Fruit fly (Drosophila melanogaster) whole organism, embryonic: Measurements from ENCODE around the gene MED14.
A peak's percentile ranks its signal among the peaks of the same experiment; 100 is the strongest.

Experiments
- ATbp ChIP-seq: fragments of 200-800 bp; sonication (Bioruptor generic); optimal IDR thresholded peaks from 2 replicates; lab custom pipeline; 2017; ENCODE audit warnings: missing biosample characterization, mild to moderate bottlenecking, missing genetic modification characterization, missing genetic modification reagents
- Adf1 ChIP-seq: fragments of 200-800 bp; sonication (Bioruptor generic); IDR thresholded peaks from 2 replicates; pipeline ENCODE4 v1.3.6; 2022; ENCODE audit warnings: missing biosample characterization, missing genetic modification characterization
- Awh ChIP-seq: fragments of 200-800 bp; sonication (Bioruptor generic); IDR thresholded peaks from 2 replicates; pipeline ENCODE4, ENCODE4 v1.3.6; 2022; ENCODE audit warnings: missing biosample characterization, missing genetic modification characterization
- B-H2 ChIP-seq: fragments of 200-800 bp; sonication (Bioruptor generic); optimal IDR thresholded peaks from 2 replicates; lab custom pipeline; 2018; ENCODE audit warnings: missing biosample characterization, mild to moderate bottlenecking, missing genetic modification characterization
- Bdp1 ChIP-seq: fragments of 200-800 bp; sonication (Bioruptor generic); optimal IDR thresholded peaks from 3 replicates; lab custom pipeline; 2016; ENCODE audit warnings: missing biosample characterization, missing genetic modification characterization
- CG10209 ChIP-seq: fragments of 200-800 bp; sonication (Bioruptor generic); optimal IDR thresholded peaks from 3 replicates; lab custom pipeline; 2017; ENCODE audit warnings: missing biosample characterization, mild to moderate bottlenecking, missing genetic modification characterization, missing genetic modification reagents
- CG10979 ChIP-seq: fragments of 200-800 bp; sonication (Bioruptor generic); optimal IDR thresholded peaks from 2 replicates; lab custom pipeline; 2018; ENCODE audit warnings: missing biosample characterization, mild to moderate bottlenecking, missing genetic modification characterization, moderate library complexity
- CG1233 ChIP-seq: fragments of 200-800 bp; sonication (Bioruptor generic); optimal IDR thresholded peaks from 4 replicates; lab custom pipeline; 2018; ENCODE audit warnings: missing biosample characterization, mild to moderate bottlenecking, missing genetic modification characterization
- CG12942 ChIP-seq: fragments of 200-800 bp; sonication (Bioruptor generic); optimal IDR thresholded peaks from 3 replicates; lab custom pipeline; 2016; ENCODE audit warnings: missing biosample characterization, missing genetic modification characterization
- CG16815 ChIP-seq: fragments of 200-800 bp; sonication (Bioruptor generic); optimal IDR thresholded peaks from 3 replicates; lab custom pipeline; 2017; ENCODE audit warnings: missing biosample characterization, mild to moderate bottlenecking, missing genetic modification characterization
- CG17568 ChIP-seq: fragments of 200-800 bp; sonication (Bioruptor generic); optimal IDR thresholded peaks from 2 replicates; lab custom pipeline; 2018; ENCODE audit warnings: missing biosample characterization, mild to moderate bottlenecking, missing genetic modification characterization, moderate library complexity
- CG18619 ChIP-seq: fragments of 200-800 bp; sonication (Bioruptor generic); optimal IDR thresholded peaks from 3 replicates; lab custom pipeline; 2017; ENCODE audit warnings: missing biosample characterization, mild to moderate bottlenecking, missing genetic modification characterization
- CG2120 ChIP-seq: fragments of 200-800 bp; sonication (Bioruptor generic); optimal IDR thresholded peaks from 3 replicates; lab custom pipeline; 2016; ENCODE audit warnings: missing biosample characterization, missing genetic modification characterization
- CG2199 ChIP-seq: fragments of 200-800 bp; sonication (Bioruptor generic); IDR thresholded peaks from 3 replicates; pipeline ENCODE4 v1.3.6; 2022; ENCODE audit warnings: missing biosample characterization, missing genetic modification characterization
- CG32767 ChIP-seq: fragments of 200-800 bp; sonication (Bioruptor generic); IDR thresholded peaks from 2 replicates; pipeline ENCODE4 v1.3.6; 2022; ENCODE audit warnings: missing biosample characterization, missing genetic modification characterization
- CG3281 ChIP-seq: fragments of 200-800 bp; sonication (Bioruptor generic); optimal IDR thresholded peaks from 3 replicates; lab custom pipeline; 2017; ENCODE audit warnings: missing biosample characterization, mild to moderate bottlenecking, missing genetic modification characterization
- CG3726 ChIP-seq: fragments of 200-800 bp; sonication (Bioruptor generic); IDR thresholded peaks from 3 replicates; pipeline ENCODE4, ENCODE4 v1.3.6; 2022; ENCODE audit warnings: missing biosample characterization, missing genetic modification characterization
- CG4404 ChIP-seq: fragments of 200-800 bp; sonication (Bioruptor generic); IDR thresholded peaks from 2 replicates; pipeline ENCODE4 v1.3.6; 2022; ENCODE audit warnings: missing biosample characterization, missing genetic modification characterization
- CG4707 ChIP-seq: fragments of 200-800 bp; sonication (Bioruptor generic); optimal IDR thresholded peaks from 2 replicates; lab custom pipeline; 2018; ENCODE audit warnings: missing biosample characterization, mild to moderate bottlenecking, missing genetic modification characterization, moderate library complexity
- CG5180 ChIP-seq: fragments of 200-800 bp; sonication (Bioruptor generic); optimal IDR thresholded peaks from 3 replicates; lab custom pipeline; 2017; ENCODE audit warnings: missing biosample characterization, missing genetic modification characterization, mild to moderate bottlenecking, moderate library complexity, missing genetic modification reagents
- CG6272 ChIP-seq: fragments of 200-800 bp; sonication (Bioruptor generic); IDR thresholded peaks from 2 replicates; pipeline ENCODE4 v1.3.6; 2022; ENCODE audit warnings: missing biosample characterization, missing genetic modification characterization
- CG7928 ChIP-seq: fragments of 200-800 bp; sonication (Bioruptor generic); optimal IDR thresholded peaks from 2 replicates; lab custom pipeline; 2017; ENCODE audit warnings: missing biosample characterization, mild to moderate bottlenecking, missing genetic modification characterization
- CG8290 ChIP-seq, 3 experiments: fragments of 200-800 bp; sonication (Bioruptor generic); optimal IDR thresholded peaks; 2 replicates each; lab custom pipeline; 2016 to 2019; ENCODE audit warnings: missing biosample characterization in 3 of 3, missing genetic modification characterization in 3 of 3, mild to moderate bottlenecking in 2 of 3, moderate library complexity in 1 of 3
- CG8944 ChIP-seq: fragments of 200-800 bp; sonication (Bioruptor generic); optimal IDR thresholded peaks from 3 replicates; lab custom pipeline; 2016; ENCODE audit warnings: missing biosample characterization, missing genetic modification characterization
- CG9609 ChIP-seq: fragments of 200-800 bp; sonication (Bioruptor generic); optimal IDR thresholded peaks from 3 replicates; lab custom pipeline; 2016; ENCODE audit warnings: missing biosample characterization, missing genetic modification characterization
- Dll ChIP-seq: fragments of 200-800 bp; sonication (Bioruptor generic); IDR thresholded peaks from 4 replicates; pipeline ENCODE4 v1.3.6; 2022; ENCODE audit warnings: missing biosample characterization, missing genetic modification characterization; ENCODE audit not compliant: partially characterized antibody
- Doc3 ChIP-seq: fragments of 200-800 bp; sonication (Bioruptor generic); IDR thresholded peaks from 3 replicates; pipeline ENCODE4 v1.3.6; 2022; ENCODE audit warnings: missing biosample characterization, missing genetic modification characterization; ENCODE audit not compliant: partially characterized antibody
- Drgx ChIP-seq: fragments of 200-800 bp; sonication (Bioruptor generic); IDR thresholded peaks from 2 replicates; pipeline ENCODE4 v1.3.6; 2022; ENCODE audit warnings: missing biosample characterization, missing genetic modification characterization
- HmgZ ChIP-seq: fragments of 200-800 bp; sonication (Bioruptor generic); optimal IDR thresholded peaks from 2 replicates; lab custom pipeline; 2018; ENCODE audit warnings: missing biosample characterization, mild to moderate bottlenecking, missing genetic modification characterization
- Lpt ChIP-seq: fragments of >200 bp; optimal IDR thresholded peaks from 2 replicates; lab custom pipeline; 2018; ENCODE audit warnings: missing biosample characterization, missing genetic modification characterization
- Med ChIP-seq: fragments of 200-800 bp; sonication (Bioruptor generic); peaks from one replicate; lab custom pipeline; 2016; ENCODE audit warnings: missing biosample characterization, missing genetic modification characterization, mild to moderate bottlenecking, inconsistent platforms, moderate library complexity
- Meics ChIP-seq: fragments of 200-800 bp; sonication (Bioruptor generic); optimal IDR thresholded peaks from 2 replicates; lab custom pipeline; 2017; ENCODE audit warnings: missing biosample characterization, mild to moderate bottlenecking, missing genetic modification characterization
- Mrtf ChIP-seq: fragments of 200-800 bp; sonication (Bioruptor generic); IDR thresholded peaks from 3 replicates; pipeline ENCODE4 v1.3.6; 2022; ENCODE audit warnings: missing biosample characterization, missing genetic modification characterization
- Oaz ChIP-seq: fragments of 200-800 bp; sonication (Bioruptor generic); IDR thresholded peaks from 2 replicates; pipeline ENCODE4 v1.3.6; 2022; ENCODE audit warnings: missing biosample characterization, missing genetic modification characterization
- Rx ChIP-seq: fragments of 200-800 bp; sonication (Bioruptor generic); IDR thresholded peaks from 2 replicates; pipeline ENCODE4 v1.3.6; 2022; ENCODE audit warnings: missing biosample characterization, missing genetic modification characterization
- ato ChIP-seq: fragments of 200-800 bp; sonication (Bioruptor generic); IDR thresholded peaks from 2 replicates; pipeline ENCODE4 v1.3.6; 2022; ENCODE audit warnings: missing biosample characterization, missing genetic modification characterization; ENCODE audit not compliant: partially characterized antibody
- bigmax ChIP-seq: fragments of 200-800 bp; sonication (Bioruptor generic); optimal IDR thresholded peaks from 2 replicates; lab custom pipeline; 2018; ENCODE audit warnings: missing biosample characterization, mild to moderate bottlenecking, missing genetic modification characterization
- bowl ChIP-seq: fragments of 200-800 bp; sonication (Bioruptor generic); IDR thresholded peaks from 2 replicates; pipeline ENCODE4 v1.3.6; 2022; ENCODE audit warnings: missing biosample characterization, missing genetic modification characterization
- cg ChIP-seq: fragments of 200-800 bp; sonication (Bioruptor generic); optimal IDR thresholded peaks from 3 replicates; lab custom pipeline; 2019; ENCODE audit warnings: missing biosample characterization, mild to moderate bottlenecking, missing genetic modification characterization, moderate library complexity
- danr ChIP-seq: fragments of 200-800 bp; sonication (Bioruptor generic); IDR thresholded peaks from 2 replicates; pipeline ENCODE4 v1.3.6; 2022; ENCODE audit warnings: missing biosample characterization, missing genetic modification characterization
- en ChIP-seq: fragments of 200-800 bp; sonication (Bioruptor generic); optimal IDR thresholded peaks from 2 replicates; lab custom pipeline; 2016; ENCODE audit warnings: missing biosample characterization, missing genetic modification characterization
- ewg ChIP-seq: fragments of 200-800 bp; sonication (Bioruptor generic); optimal IDR thresholded peaks from 3 replicates; lab custom pipeline; 2017; ENCODE audit warnings: mild to moderate bottlenecking, missing biosample characterization, missing genetic modification reagents, missing genetic modification characterization
- eyg ChIP-seq: fragments of 200-800 bp; sonication (Bioruptor generic); optimal IDR thresholded peaks from 3 replicates; lab custom pipeline; 2016; ENCODE audit warnings: missing biosample characterization, missing genetic modification characterization
- fd64A ChIP-seq: fragments of 200-800 bp; sonication (Bioruptor generic); optimal IDR thresholded peaks from 3 replicates; lab custom pipeline; 2018; ENCODE audit warnings: missing biosample characterization, mild to moderate bottlenecking, missing genetic modification characterization
- kay ChIP-seq: fragments of 200-800 bp; sonication (Bioruptor generic); optimal IDR thresholded peaks from 2 replicates; lab custom pipeline; 2016; ENCODE audit warnings: missing biosample characterization, missing genetic modification characterization
- maf-S ChIP-seq: fragments of 200-800 bp; sonication (Bioruptor generic); optimal IDR thresholded peaks from 2 replicates; lab custom pipeline; 2016; ENCODE audit warnings: missing biosample characterization, missing genetic modification characterization
- nom ChIP-seq: fragments of 200-800 bp; sonication (Bioruptor generic); optimal IDR thresholded peaks from 2 replicates; lab custom pipeline; 2017; ENCODE audit warnings: missing biosample characterization, missing genetic modification characterization, mild to moderate bottlenecking, moderate library complexity, missing genetic modification reagents
- rib ChIP-seq: fragments of 200-800 bp; sonication (Bioruptor generic); IDR thresholded peaks from 2 replicates; pipeline ENCODE4 v1.3.6; 2022; ENCODE audit warnings: missing biosample characterization, missing genetic modification characterization
- vvl ChIP-seq: fragments of 200-800 bp; sonication (Bioruptor generic); IDR thresholded peaks from 2 replicates; pipeline ENCODE4 v1.3.6; 2022; ENCODE audit warnings: missing biosample characterization, missing genetic modification characterization
- zf30C ChIP-seq: fragments of 200-800 bp; sonication (Bioruptor generic); optimal IDR thresholded peaks from 3 replicates; lab custom pipeline; 2018; ENCODE audit warnings: missing biosample characterization, mild to moderate bottlenecking, missing genetic modification characterization
- zfh2 ChIP-seq: fragments of 200-800 bp; sonication (Bioruptor generic); optimal IDR thresholded peaks from 2 replicates; lab custom pipeline; 2016; ENCODE audit warnings: missing biosample characterization, missing genetic modification characterization

Gene MED14

dm6 chr3L:636434-636833 lies 43.4 kb downstream of the MED14 start (continued):
- peak; percentile 27 for TF ChIP-seq CG12942 (GFP tag; lab: Kevin White, UChicago)
- TF ChIP-seq CG32767 (GFP tag; lab: Robert Waterston, UW), result peak; percentile 50; the same call in 1 of the 2 replicates
- no peak for TF ChIP-seq cg (GFP tag; lab: Kevin White, UChicago)
- no peak for TF ChIP-seq bigmax (GFP tag; lab: Kevin White, UChicago)
- TF ChIP-seq CG10209 (GFP tag; lab: Kevin White, UChicago), result peak; percentile 70
- TF ChIP-seq bowl (GFP tag; lab: Robert Waterston, UW), result no peak
- TF ChIP-seq vvl (GFP tag; lab: Robert Waterston, UW), result peak; percentile 82
- peak; percentile 72 for TF ChIP-seq Rx (GFP tag; lab: Robert Waterston, UW)
- TF ChIP-seq CG3726, result 0 out of 3 replicates have a peak, but pooled peaks have one; percentile 54
- TF ChIP-seq CG16815, result peak; percentile 55
- no peak for TF ChIP-seq rib
- TF ChIP-seq Dll (GFP tag; lab: Robert Waterston, UW), result no peak
- peak; percentile 72; the same call in 2 of the 3 replicates for TF ChIP-seq Mrtf (GFP tag; lab: Robert Waterston, UW)
- no peak for TF ChIP-seq Doc3 (GFP tag; lab: Robert Waterston, UW)
- peak; percentile 40 for TF ChIP-seq kay (GFP tag; lab: Kevin White, UChicago)
- TF ChIP-seq ato, result no peak
- TF ChIP-seq ATbp (GFP tag; lab: Kevin White, UChicago), result peak; percentile 80
- TF ChIP-seq CG17568 (GFP tag; lab: Kevin White, UChicago), result peak; percentile 35
- TF ChIP-seq CG9609, result peak; percentile 27
- no peak for TF ChIP-seq B-H2 (GFP tag; lab: Kevin White, UChicago)
- TF ChIP-seq maf-S (GFP tag; lab: Kevin White, UChicago), result peak; percentile 31
- peak; percentile 22; the same call in 1 of the 2 replicates for TF ChIP-seq CG6272
- peak; percentile 57 for TF ChIP-seq ewg (GFP tag; lab: Kevin White, UChicago)
- no peak for TF ChIP-seq zfh2 (GFP tag; lab: Kevin White, UChicago)
- peak; percentile 47 for TF ChIP-seq fd64A (GFP tag; lab: Kevin White, UChicago)
- peak; percentile 63 for TF ChIP-seq CG4404 (GFP tag; lab: Robert Waterston, UW)
- TF ChIP-seq Med (GFP tag; lab: Kevin White, UChicago), result peak; percentile 89
- TF ChIP-seq nom (GFP tag; lab: Kevin White, UChicago), result no peak
- peak; percentile 40 for TF ChIP-seq CG18619 (GFP tag; lab: Kevin White, UChicago)
- no peak for TF ChIP-seq Adf1 (GFP tag; lab: Robert Waterston, UW)
- 0 out of 3 replicates have a peak, but pooled peaks have one; percentile 7 for TF ChIP-seq CG2199 (GFP tag; lab: Robert Waterston, UW)
- TF ChIP-seq Meics, result peak; percentile 15
- TF ChIP-seq CG4707 (GFP tag; lab: Kevin White, UChicago), result peak; percentile 92
- peak; percentile 98 for TF ChIP-seq Drgx
- no peak for TF ChIP-seq CG3281 (GFP tag; lab: Kevin White, UChicago)
- peak; percentile 31 for TF ChIP-seq CG1233 (GFP tag; lab: Kevin White, UChicago)
- TF ChIP-seq zf30C (GFP tag; lab: Kevin White, UChicago), result no peak
- TF ChIP-seq Lpt (GFP tag; lab: Kevin White, UChicago), result no peak
- no peak for TF ChIP-seq Oaz (GFP tag; lab: Robert Waterston, UW)
- TF ChIP-seq CG8944 (GFP tag; lab: Kevin White, UChicago), result peak; percentile 15
- peak; percentile 81 for TF ChIP-seq CG10979 (tag; lab: Kevin White, UChicago)
- TF ChIP-seq Bdp1 (GFP tag; lab: Kevin White, UChicago), result peak; percentile 20
- no peak for TF ChIP-seq HmgZ (tag; lab: Kevin White, UChicago)
- no peak for TF ChIP-seq CG7928 (GFP tag; lab: Kevin White, UChicago)
- no peak for TF ChIP-seq en (GFP tag; lab: Kevin White, UChicago)
- no peak for TF ChIP-seq CG8290 (GFP tag; optimal IDR thresholded peaks at IDR 0.05; lab: Kevin White, UChicago)
- TF ChIP-seq CG8290 (tag; optimal IDR thresholded peaks at IDR 0.05; lab: Kevin White, UChicago), result peak in 1 of 2 experiments; percentile 63
- no peak for TF ChIP-seq CG2120 (GFP tag; lab: Kevin White, UChicago)
- peak; percentile 74 for TF ChIP-seq Awh (GFP tag; lab: Robert Waterston, UW)
- peak; percentile 15 for TF ChIP-seq CG5180 (GFP tag; lab: Kevin White, UChicago)
- TF ChIP-seq eyg (GFP tag; lab: Kevin White, UChicago), result no peak
- no peak for TF ChIP-seq danr (GFP tag; lab: Robert Waterston, UW)
